Fruit fly (Drosophila melanogaster) whole organism, embryonic: ENCODE results near the gene CG17959.

ENCODE experiments used
- Ada2b ChIP-seq: fragments of 200-800 bp; sonication (Bioruptor generic); IDR thresholded peaks from 2 replicates; pipeline ENCODE4 v1.3.6; 2022; ENCODE audit warnings: missing biosample characterization, missing genetic modification characterization
- Adf1 ChIP-seq: fragments of 200-800 bp; sonication (Bioruptor generic); IDR thresholded peaks from 2 replicates; pipeline ENCODE4 v1.3.6; 2022; ENCODE audit warnings: missing biosample characterization, missing genetic modification characterization
- Blimp-1 ChIP-seq: fragments of 200-800 bp; sonication (Bioruptor generic); optimal IDR thresholded peaks from 3 replicates; lab custom pipeline; 2018; ENCODE audit warnings: missing biosample characterization, missing genetic modification characterization, mild to moderate bottlenecking, moderate library complexity, missing genetic modification reagents
- CG10267 ChIP-seq: fragments of 200-800 bp; sonication (Bioruptor generic); optimal IDR thresholded peaks from 2 replicates; lab custom pipeline; 2018; ENCODE audit warnings: missing biosample characterization, mild to moderate bottlenecking, missing genetic modification characterization, moderate library complexity
- CG10543 ChIP-seq: fragments of 200-800 bp; sonication (Bioruptor generic); optimal IDR thresholded peaks from 3 replicates; lab custom pipeline; 2017; ENCODE audit warnings: missing biosample characterization, mild to moderate bottlenecking, missing genetic modification characterization, moderate library complexity
- CG11247 ChIP-seq: fragments of 200-800 bp; sonication (Bioruptor generic); IDR thresholded peaks from 2 replicates; pipeline ENCODE4 v1.3.6; 2022; ENCODE audit warnings: missing biosample characterization, missing genetic modification characterization
- CG11456 ChIP-seq: fragments of 200-800 bp; sonication (Bioruptor generic); IDR thresholded peaks from 3 replicates; pipeline ENCODE4 v1.3.6; 2022; ENCODE audit warnings: missing biosample characterization, missing genetic modification characterization
- CG11695 ChIP-seq: fragments of 200-800 bp; sonication (Bioruptor generic); IDR thresholded peaks from 3 replicates; pipeline ENCODE4 v1.3.6; 2022; ENCODE audit warnings: missing biosample characterization, missing genetic modification characterization
- CG12391 ChIP-seq: fragments of 200-800 bp; sonication (Bioruptor generic); optimal IDR thresholded peaks from 3 replicates; lab custom pipeline; 2018; ENCODE audit warnings: missing biosample characterization, mild to moderate bottlenecking, missing genetic modification characterization, moderate library complexity
- CG13894 ChIP-seq: fragments of 200-800 bp; sonication (Bioruptor generic); optimal IDR thresholded peaks from 3 replicates; lab custom pipeline; 2018; ENCODE audit warnings: missing biosample characterization, mild to moderate bottlenecking, missing genetic modification characterization, moderate library complexity
- CG14667 ChIP-seq: fragments of 200-800 bp; sonication (Bioruptor generic); IDR thresholded peaks from 2 replicates; pipeline ENCODE4 v1.3.6; 2022; ENCODE audit warnings: missing biosample characterization, missing genetic modification characterization
- CG1647 ChIP-seq: fragments of 200-800 bp; sonication (Bioruptor generic); optimal IDR thresholded peaks from 3 replicates; lab custom pipeline; 2016; ENCODE audit warnings: missing biosample characterization, missing genetic modification characterization
- CG16815 ChIP-seq: fragments of 200-800 bp; sonication (Bioruptor generic); optimal IDR thresholded peaks from 3 replicates; lab custom pipeline; 2017; ENCODE audit warnings: missing biosample characterization, mild to moderate bottlenecking, missing genetic modification characterization
- CG17385 ChIP-seq: fragments of 200-800 bp; sonication (Bioruptor generic); optimal IDR thresholded peaks from 3 replicates; lab custom pipeline; 2018; ENCODE audit warnings: missing biosample characterization, mild to moderate bottlenecking, missing genetic modification characterization
- CG2678 ChIP-seq: fragments of 200-800 bp; sonication (Bioruptor generic); optimal IDR thresholded peaks from 3 replicates; lab custom pipeline; 2019; ENCODE audit warnings: missing biosample characterization, mild to moderate bottlenecking, missing genetic modification characterization, moderate library complexity
- CG2875 ChIP-seq: fragments of 200-800 bp; sonication (Bioruptor generic); optimal IDR thresholded peaks from 2 replicates; lab custom pipeline; 2017; ENCODE audit warnings: missing biosample characterization, mild to moderate bottlenecking, missing genetic modification characterization, missing genetic modification reagents
- CG43689 ChIP-seq: fragments of 200-800 bp; sonication (Bioruptor generic); IDR thresholded peaks from 2 replicates; pipeline ENCODE4 v1.3.6; 2022; ENCODE audit warnings: missing biosample characterization, missing genetic modification characterization
- CG6175 ChIP-seq: fragments of 200-800 bp; sonication (Bioruptor generic); IDR thresholded peaks from 3 replicates; pipeline ENCODE4 v1.3.6; 2022; ENCODE audit warnings: missing biosample characterization, missing genetic modification characterization
- CG6272 ChIP-seq: fragments of 200-800 bp; sonication (Bioruptor generic); IDR thresholded peaks from 2 replicates; pipeline ENCODE4 v1.3.6; 2022; ENCODE audit warnings: missing biosample characterization, missing genetic modification characterization
- CG7963 ChIP-seq: fragments of 200-800 bp; sonication (Bioruptor generic); IDR thresholded peaks from 3 replicates; pipeline ENCODE4 v1.3.6; 2022; ENCODE audit warnings: missing biosample characterization, missing genetic modification characterization; ENCODE audit not compliant: partially characterized antibody
- CG8089 ChIP-seq: fragments of 200-800 bp; sonication (Bioruptor generic); optimal IDR thresholded peaks from 3 replicates; lab custom pipeline; 2016; ENCODE audit warnings: missing biosample characterization, missing genetic modification characterization
- CG8281 ChIP-seq: fragments of 200-800 bp; sonication (Bioruptor generic); optimal IDR thresholded peaks from 2 replicates; lab custom pipeline; 2018; ENCODE audit warnings: missing biosample characterization, mild to moderate bottlenecking, missing genetic modification characterization, moderate library complexity
- CG9437 ChIP-seq: fragments of 200-800 bp; sonication (Bioruptor generic); optimal IDR thresholded peaks from 2 replicates; lab custom pipeline; 2018; ENCODE audit warnings: missing biosample characterization, mild to moderate bottlenecking, missing genetic modification characterization
- CTCF ChIP-seq: fragments of 200-800 bp; sonication (Bioruptor generic); optimal IDR thresholded peaks from 2 replicates; lab custom pipeline; 2017; ENCODE audit warnings: missing biosample characterization, mild to moderate bottlenecking, missing genetic modification characterization, moderate library complexity
- CkIIα-i1 ChIP-seq: fragments of 200-800 bp; sonication (Bioruptor generic); IDR thresholded peaks from 2 replicates; pipeline ENCODE4 v1.3.6; 2022; ENCODE audit warnings: missing biosample characterization, missing genetic modification characterization
- Ets65A ChIP-seq: fragments of 200-800 bp; sonication (Bioruptor generic); peaks from one replicate; lab custom pipeline; 2016; ENCODE audit warnings: missing biosample characterization, missing genetic modification characterization
- Fer2 ChIP-seq: fragments of 200-800 bp; sonication (Bioruptor generic); optimal IDR thresholded peaks from 2 replicates; lab custom pipeline; 2018; ENCODE audit warnings: missing biosample characterization, mild to moderate bottlenecking, missing genetic modification characterization, moderate library complexity
- Gug ChIP-seq: fragments of 200-800 bp; sonication (Bioruptor generic); IDR thresholded peaks from 4 replicates; pipeline ENCODE4 v1.3.6; 2022; ENCODE audit warnings: missing biosample characterization, missing genetic modification characterization
- Hmx ChIP-seq: fragments of 200-800 bp; sonication (Bioruptor generic); optimal IDR thresholded peaks from 2 replicates; lab custom pipeline; 2016; ENCODE audit warnings: missing biosample characterization, missing genetic modification characterization
- Jarid2 ChIP-seq: fragments of 200-800 bp; sonication (Bioruptor generic); optimal IDR thresholded peaks from 3 replicates; lab custom pipeline; 2017; ENCODE audit warnings: mild to moderate bottlenecking, missing biosample characterization, missing genetic modification reagents, missing genetic modification characterization
- NC2β ChIP-seq: fragments of 200-800 bp; sonication (Bioruptor generic); optimal IDR thresholded peaks from 2 replicates; lab custom pipeline; 2016; ENCODE audit warnings: missing biosample characterization, missing genetic modification characterization
- Rx ChIP-seq: fragments of 200-800 bp; sonication (Bioruptor generic); IDR thresholded peaks from 2 replicates; pipeline ENCODE4 v1.3.6; 2022; ENCODE audit warnings: missing biosample characterization, missing genetic modification characterization
- Spps ChIP-seq: fragments of 200-800 bp; sonication (Bioruptor generic); optimal IDR thresholded peaks from 2 replicates; lab custom pipeline; 2018; ENCODE audit warnings: missing biosample characterization, mild to moderate bottlenecking, missing genetic modification characterization
- Vsx1 ChIP-seq: fragments of 200-800 bp; sonication (Bioruptor generic); optimal IDR thresholded peaks from 2 replicates; lab custom pipeline; 2017; ENCODE audit warnings: missing biosample characterization, mild to moderate bottlenecking, missing genetic modification characterization, missing genetic modification reagents
- Xbp1 ChIP-seq: fragments of 200-800 bp; sonication (Bioruptor generic); optimal IDR thresholded peaks from 3 replicates; lab custom pipeline; 2016; ENCODE audit warnings: missing biosample characterization, mild to moderate bottlenecking, missing genetic modification characterization
- bigmax ChIP-seq: fragments of 200-800 bp; sonication (Bioruptor generic); optimal IDR thresholded peaks from 2 replicates; lab custom pipeline; 2018; ENCODE audit warnings: missing biosample characterization, mild to moderate bottlenecking, missing genetic modification characterization
- dysf ChIP-seq: fragments of 200-800 bp; sonication (Bioruptor generic); IDR thresholded peaks from 3 replicates; pipeline ENCODE4 v1.3.6; 2022; ENCODE audit warnings: missing biosample characterization, missing genetic modification characterization
- gcm2 ChIP-seq: fragments of 200-800 bp; sonication (Bioruptor generic); optimal IDR thresholded peaks from 2 replicates; lab custom pipeline; 2016; ENCODE audit warnings: missing biosample characterization, missing genetic modification characterization
- lmd ChIP-seq: fragments of 200-800 bp; sonication (Bioruptor generic); IDR thresholded peaks from 2 replicates; pipeline ENCODE4 v1.3.6; 2022; ENCODE audit warnings: missing biosample characterization, missing genetic modification characterization
- luna ChIP-seq: fragments of 200-800 bp; sonication (Bioruptor generic); optimal IDR thresholded peaks from 2 replicates; lab custom pipeline; 2016; ENCODE audit warnings: missing biosample characterization, missing genetic modification characterization
- nau ChIP-seq: fragments of 200-800 bp; sonication (Bioruptor generic); optimal IDR thresholded peaks from 3 replicates; lab custom pipeline; 2017; ENCODE audit warnings: missing biosample characterization, mild to moderate bottlenecking, missing genetic modification characterization, missing genetic modification reagents
- pum ChIP-seq: fragments of 200-800 bp; sonication (Bioruptor generic); optimal IDR thresholded peaks from 2 replicates; lab custom pipeline; 2016; ENCODE audit warnings: missing biosample characterization, missing genetic modification characterization
- rib ChIP-seq: fragments of 200-800 bp; sonication (Bioruptor generic); IDR thresholded peaks from 2 replicates; pipeline ENCODE4 v1.3.6; 2022; ENCODE audit warnings: missing biosample characterization, missing genetic modification characterization
- ro ChIP-seq: fragments of 200-800 bp; sonication (Bioruptor generic); IDR thresholded peaks from 2 replicates; pipeline ENCODE4 v1.3.6; 2022; ENCODE audit warnings: missing biosample characterization, missing genetic modification characterization
- run ChIP-seq: fragments of 200-800 bp; sonication (Bioruptor generic); optimal IDR thresholded peaks from 3 replicates; lab custom pipeline; 2018; ENCODE audit warnings: missing biosample characterization, mild to moderate bottlenecking, missing genetic modification characterization
- slbo ChIP-seq: fragments of 200-800 bp; sonication (Bioruptor generic); IDR thresholded peaks from 2 replicates; pipeline ENCODE4 v1.3.6; 2022; ENCODE audit warnings: missing biosample characterization, missing genetic modification characterization
- ttk ChIP-seq: fragments of 200-800 bp; sonication (Bioruptor generic); IDR thresholded peaks from 2 replicates; pipeline ENCODE4 v2.1.2; 2022; ENCODE audit warnings: missing biosample characterization, missing genetic modification characterization
- usp ChIP-seq: fragments of >200 bp; optimal IDR thresholded peaks from 2 replicates; lab custom pipeline; 2017; ENCODE audit warnings: missing biosample characterization, missing genetic modification characterization
- wek ChIP-seq: fragments of 200-800 bp; sonication (Bioruptor generic); optimal IDR thresholded peaks from 3 replicates; lab custom pipeline; 2018; ENCODE audit warnings: missing biosample characterization, mild to moderate bottlenecking, missing genetic modification characterization, moderate library complexity
- zfh1 ChIP-seq: fragments of 200-800 bp; sonication (Bioruptor generic); IDR thresholded peaks from 3 replicates; pipeline ENCODE4 v1.3.6; 2022; ENCODE audit warnings: missing biosample characterization, missing genetic modification characterization

CG17959 gene

DNA sequence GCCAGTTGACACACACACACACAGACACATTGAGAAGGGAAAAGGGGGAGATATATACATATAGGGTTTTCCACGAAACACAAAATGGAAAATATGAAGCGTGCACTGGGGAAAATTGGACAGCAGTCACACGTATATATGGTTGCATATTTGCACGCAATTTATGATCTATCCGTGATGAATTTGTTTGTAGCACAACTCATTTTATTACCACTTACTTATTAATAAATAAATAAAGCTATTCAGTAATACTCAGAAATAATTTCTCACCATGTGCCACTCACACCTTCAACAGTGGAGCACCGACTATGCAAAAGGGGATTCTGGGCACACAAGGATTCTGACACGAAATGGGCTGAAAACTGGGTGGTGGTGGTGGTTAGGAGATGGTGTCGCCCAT lies 32.8 kb upstream of the CG17959 start (continued):
- TF ChIP-seq CG2678 (tag; lab: Kevin White, UChicago), result peak; percentile 32

DNA sequence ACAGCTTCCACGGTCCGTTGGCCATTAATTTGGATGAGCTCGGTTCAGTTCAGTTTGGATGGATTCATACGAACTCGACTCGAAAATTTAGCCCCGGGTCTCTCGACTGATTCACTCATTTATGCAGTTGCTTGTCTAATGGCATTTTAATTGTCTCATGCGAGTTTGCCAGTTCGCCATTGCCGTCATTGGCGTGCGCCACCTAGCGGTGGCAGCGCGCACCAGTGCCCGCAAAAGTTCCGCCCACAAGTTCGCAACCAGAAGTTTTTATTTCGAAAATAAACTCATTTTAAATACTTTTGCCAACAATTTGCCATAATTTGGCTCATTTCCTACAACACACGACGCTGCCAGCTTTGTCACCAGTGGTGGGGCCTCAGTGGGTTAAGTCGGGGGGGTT lies 31.8 kb upstream of the CG17959 start:
- TF ChIP-seq CG11247 (GFP tag; lab: Robert Waterston, UW) (0 out of 2 replicates have a peak, but pooled peaks have one; percentile 10), Ets65A (no peak), CTCF (GFP tag; lab: Kevin White, UChicago) (peak; percentile 77)

DNA sequence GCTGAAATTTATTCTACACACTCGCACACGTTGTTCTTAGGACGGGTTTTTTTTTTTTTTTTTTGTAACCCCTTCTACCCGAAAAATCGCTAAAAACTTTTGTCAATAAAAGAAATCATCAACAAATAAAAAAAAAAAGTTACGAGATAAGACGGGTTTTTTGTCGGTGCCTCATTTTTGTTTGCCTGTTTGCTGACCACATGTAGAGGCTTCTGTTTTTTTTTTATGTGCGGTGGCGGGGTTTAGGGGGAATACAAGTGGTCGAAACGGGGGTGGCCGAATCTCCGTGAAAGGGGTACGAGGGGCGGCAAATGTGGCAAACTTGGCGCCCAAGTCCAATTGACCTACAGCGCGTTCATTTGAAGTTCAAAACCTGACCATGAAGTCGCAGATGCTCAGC lies 28.3 kb upstream of the CG17959 start:
- no peak for TF ChIP-seq CG17385 (GFP tag; lab: Kevin White, UChicago)
- TF ChIP-seq Ada2b (GFP tag; lab: Robert Waterston, UW), result no peak
- TF ChIP-seq CG8089, result no peak
- no peak for TF ChIP-seq Adf1 (GFP tag; lab: Robert Waterston, UW)
- no peak for TF ChIP-seq dysf (GFP tag; lab: Robert Waterston, UW)
- TF ChIP-seq zfh1, result no peak
- no peak for TF ChIP-seq CG10267
- no peak for TF ChIP-seq run (tag; lab: Kevin White, UChicago)
- TF ChIP-seq gcm2 (GFP tag; lab: Kevin White, UChicago), result no peak
- peak; percentile 23; the same call in 1 of the 2 replicates for TF ChIP-seq slbo
- no peak for TF ChIP-seq CG8281 (tag; lab: Kevin White, UChicago)
- TF ChIP-seq lmd (GFP tag; lab: Robert Waterston, UW), result no peak
- no peak for TF ChIP-seq Rx
- TF ChIP-seq ro (GFP tag; lab: Robert Waterston, UW), result no peak
- TF ChIP-seq CG2875 (GFP tag; lab: Kevin White, UChicago), result no peak
- TF ChIP-seq CG1647 (GFP tag; lab: Kevin White, UChicago), result no peak
- TF ChIP-seq CG11695, result no peak
- no peak for TF ChIP-seq CG11456 (GFP tag; lab: Robert Waterston, UW)
- TF ChIP-seq CG9437, result no peak
- TF ChIP-seq NC2β (GFP tag; lab: Kevin White, UChicago), result no peak
- TF ChIP-seq bigmax, result no peak
- peak; percentile 36 for TF ChIP-seq CG13894
- no peak for TF ChIP-seq pum (GFP tag; lab: Kevin White, UChicago)
- TF ChIP-seq CG12391 (tag; lab: Kevin White, UChicago), result no peak
- no peak for TF ChIP-seq CG10543 (GFP tag; lab: Kevin White, UChicago)
- TF ChIP-seq CG16815, result no peak
- TF ChIP-seq Fer2 (tag; lab: Kevin White, UChicago), result no peak
- TF ChIP-seq nau (GFP tag; lab: Kevin White, UChicago), result no peak
- no peak for TF ChIP-seq usp (GFP tag; lab: Kevin White, UChicago)
- TF ChIP-seq Blimp-1 (GFP tag; lab: Kevin White, UChicago), result no peak
- no peak for TF ChIP-seq CG6272 (GFP tag; lab: Robert Waterston, UW)
- TF ChIP-seq CG14667 (GFP tag; lab: Robert Waterston, UW), result no peak
- TF ChIP-seq CkIIα-i1 (GFP tag; lab: Robert Waterston, UW), result no peak
- no peak for TF ChIP-seq CG43689 (GFP tag; lab: Robert Waterston, UW)
- peak; percentile 71; the same call in 2 of the 3 replicates for TF ChIP-seq CG6175 (GFP tag; lab: Robert Waterston, UW)
- no peak for TF ChIP-seq rib (GFP tag; lab: Robert Waterston, UW)
- TF ChIP-seq Jarid2 (GFP tag; lab: Kevin White, UChicago), result no peak
- TF ChIP-seq Vsx1 (GFP tag; lab: Kevin White, UChicago), result no peak
- no peak for TF ChIP-seq CG7963
- no peak for TF ChIP-seq Hmx (GFP tag; lab: Kevin White, UChicago)
- TF ChIP-seq wek (GFP tag; lab: Kevin White, UChicago), result no peak
- TF ChIP-seq Gug (GFP tag; lab: Robert Waterston, UW), result no peak
- TF ChIP-seq ttk, result peak; percentile 42; the same call in 1 of the 2 replicates
- no peak for TF ChIP-seq luna (GFP tag; lab: Kevin White, UChicago)
- no peak for TF ChIP-seq Xbp1 (GFP tag; lab: Kevin White, UChicago)
- TF ChIP-seq Spps (tag; lab: Kevin White, UChicago), result no peak
